Worm (Caenorhabditis elegans): Measurements from ENCODE around the gene xrn-1.

DNA sequence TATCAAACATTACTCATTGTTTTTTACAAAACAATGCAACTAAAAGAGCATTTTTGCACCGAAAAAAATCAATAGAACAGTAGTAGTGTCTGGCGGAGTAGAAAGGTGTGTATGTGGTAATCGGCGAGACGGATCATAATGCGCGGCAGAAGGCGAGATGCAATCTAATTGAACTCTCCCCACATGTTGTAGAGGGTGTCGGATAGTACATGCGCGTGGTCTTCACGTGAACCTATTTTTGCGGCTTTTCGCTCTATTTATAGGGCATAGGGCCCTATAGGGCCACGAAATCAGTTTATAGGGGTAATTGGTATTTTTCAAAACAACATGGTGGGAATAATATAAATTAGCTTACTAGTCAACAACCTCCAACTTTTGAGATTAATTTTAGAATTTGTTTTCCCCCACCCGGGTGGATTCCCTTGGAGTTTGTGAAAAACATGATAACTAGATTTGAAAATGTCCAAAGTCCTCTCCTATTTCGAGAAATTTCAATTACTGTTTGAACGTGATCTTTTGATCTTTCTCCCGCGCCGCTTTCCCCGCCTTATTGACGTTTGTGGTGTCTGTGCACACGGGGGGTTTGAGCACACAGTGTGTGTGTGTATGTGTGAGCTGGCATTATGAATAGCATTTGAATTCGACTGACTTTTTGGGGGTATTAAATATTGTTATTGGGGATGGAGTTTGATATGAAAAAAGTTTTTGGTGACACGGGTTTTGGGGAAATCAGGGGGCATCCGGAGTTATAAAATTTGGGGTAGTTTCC lies 25.7 kb upstream of the xrn-1 start:
- TF ChIP-seq ztf-11 (tag; optimal IDR thresholded peaks at IDR 0.05), result no peak
- TF ChIP-seq R02D3.7 (tag; optimal IDR thresholded peaks at IDR 0.05), result no peak
- TF ChIP-seq lin-13 (GFP tag; optimal IDR thresholded peaks at IDR 0.05), result peak; percentile 38
- no peak for TF ChIP-seq unc-130 (GFP tag; optimal IDR thresholded peaks at IDR 0.05)
- TF ChIP-seq nhr-77 (tag; optimal IDR thresholded peaks at IDR 0.05), result no peak
- no peak for TF ChIP-seq lin-39 (tag; optimal IDR thresholded peaks at IDR 0.05)
- TF ChIP-seq nhr-28 (tag; optimal IDR thresholded peaks at IDR 0.05), result peak; percentile 42
- TF ChIP-seq hif-1 (tag; optimal IDR thresholded peaks at IDR 0.05), result no peak
- peak; percentile 54; the same call in 1 of the 2 replicates for TF ChIP-seq mxl-2 (GFP tag; conservative IDR thresholded peaks at IDR 0.05)
- TF ChIP-seq snpc-4 (tag; optimal IDR thresholded peaks at IDR 0.05), result no peak

All from whole organism, L4 larva.